Worm (Caenorhabditis elegans): ENCODE data around the gene pgap-2.
A peak's percentile ranks its signal among the peaks of the same experiment; 100 is the strongest.

pgap-2 gene

ce11 chrIII:4721750-4722149, 16.4 kb downstream of the pgap-2 start, which contains the start of gene acy-1 (continued):
- TF ChIP-seq blmp-1 (tag; optimal IDR thresholded peaks at IDR 0.05; ENCODE audit: insufficient read depth) (no peak), snpc-4 (tag; optimal IDR thresholded peaks at IDR 0.05) (no peak), zag-1 (tag; optimal IDR thresholded peaks at IDR 0.05) (peak; percentile 77), nhr-237 (tag; optimal IDR thresholded peaks at IDR 0.05) (no peak), gmeb-1 (tag; optimal IDR thresholded peaks at IDR 0.05) (peak; percentile 17), nhr-129 (tag; optimal IDR thresholded peaks at IDR 0.05) (peak; percentile 84), F13H6.1 (tag; optimal IDR thresholded peaks at IDR 0.05) (peak; percentile 89), sma-9 (GFP tag; optimal IDR thresholded peaks at IDR 0.05) (peak; percentile 67), sma-9 (tag; optimal IDR thresholded peaks at IDR 0.05) (no peak), ztf-11 (tag; optimal IDR thresholded peaks at IDR 0.05) (no peak), ZK546.5 (tag; optimal IDR thresholded peaks at IDR 0.05) (no peak), elt-3 (tag; optimal IDR thresholded peaks at IDR 0.05) (no peak), ama-1 (optimal IDR thresholded peaks at IDR 0.05) (no peak), unc-62 (GFP tag; optimal IDR thresholded peaks at IDR 0.05) (no peak), aly-2 (tag; optimal IDR thresholded peaks at IDR 0.05) (no peak), sem-4 (tag; optimal IDR thresholded peaks at IDR 0.05) (peak; percentile 81), nhr-25 (tag; optimal IDR thresholded peaks at IDR 0.05) (no peak), C34F6.9 (tag; optimal IDR thresholded peaks at IDR 0.05) (peak; percentile 95), lin-39 (tag; optimal IDR thresholded peaks at IDR 0.05) (no peak)

ce11 chrIII:4723922-4724321, 18.6 kb downstream of the pgap-2 start:
- TF ChIP-seq unc-55 (GFP tag; optimal IDR thresholded peaks at IDR 0.05) (peak; percentile 54), C34F6.9 (tag; optimal IDR thresholded peaks at IDR 0.05) (peak; percentile 77), egl-27 (tag; optimal IDR thresholded peaks at IDR 0.05) (no peak), ztf-1 (GFP tag; conservative IDR thresholded peaks at IDR 0.05) (no peak), sma-9 (GFP tag; optimal IDR thresholded peaks at IDR 0.05) (peak; percentile 26), sma-9 (tag; optimal IDR thresholded peaks at IDR 0.05) (no peak), nhr-10 (tag; optimal IDR thresholded peaks at IDR 0.05) (no peak), lsy-2 (tag; optimal IDR thresholded peaks at IDR 0.05) (peak in 1 of 2 experiments; percentile 35), F13H6.1 (tag; optimal IDR thresholded peaks at IDR 0.05) (peak; percentile 29), peb-1 (tag; optimal IDR thresholded peaks at IDR 0.05) (no peak)

DNA sequence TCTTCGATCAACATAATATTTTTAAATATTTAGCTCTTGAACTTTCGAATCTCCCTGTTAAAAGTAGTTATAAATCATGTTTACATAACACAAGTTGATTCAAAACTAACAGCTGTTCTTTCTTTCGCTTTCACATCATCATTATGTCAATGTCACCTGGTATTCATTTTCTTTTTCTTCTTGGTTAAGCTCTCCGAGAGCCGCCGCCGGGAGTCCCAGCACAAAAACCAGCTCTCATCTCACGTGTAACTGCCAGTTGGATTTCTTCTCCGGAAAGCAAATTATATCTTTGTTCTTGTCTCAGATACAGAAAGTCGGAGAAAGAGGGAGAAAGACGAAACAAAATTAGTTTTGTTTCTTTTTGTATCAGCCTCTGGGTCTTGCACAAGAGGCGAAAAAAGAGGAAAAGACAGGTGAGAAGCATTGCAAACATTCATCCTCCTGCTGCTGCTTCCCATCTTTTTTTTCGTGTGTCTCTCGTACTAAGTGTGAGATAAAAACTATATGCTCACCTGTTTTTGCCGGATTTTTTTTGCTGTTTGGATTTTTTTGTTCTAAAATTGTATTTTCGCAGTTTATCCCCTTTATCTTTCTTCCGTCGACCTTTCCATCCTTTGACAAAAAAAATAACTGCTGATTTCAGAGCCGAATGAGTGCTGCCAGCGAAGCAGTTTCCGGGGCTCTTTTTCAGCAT, 26.1 kb downstream of the pgap-2 start, which contains the start of gene F17C8.3:
Gene F17C8.3, plus strand, starts transcription at position 644 of the 694 bp plus-strand sequence.
- TF ChIP-seq elt-1 (tag; optimal IDR thresholded peaks at IDR 0.05): no peak
- peak in 1 of 2 experiments; percentile 56 for TF ChIP-seq lsy-2 (tag; optimal IDR thresholded peaks at IDR 0.05)
- TF ChIP-seq F13H6.1 (tag; optimal IDR thresholded peaks at IDR 0.05): peak; percentile 73
- peak; percentile 47 for TF ChIP-seq C34F6.9 (tag; optimal IDR thresholded peaks at IDR 0.05)
- TF ChIP-seq sma-9 (GFP tag; optimal IDR thresholded peaks at IDR 0.05): peak; percentile 56
- no peak for TF ChIP-seq sma-9 (tag; optimal IDR thresholded peaks at IDR 0.05)
- TF ChIP-seq snpc-4 (tag; optimal IDR thresholded peaks at IDR 0.05): no peak
- TF ChIP-seq zag-1 (tag; optimal IDR thresholded peaks at IDR 0.05): no peak
- TF ChIP-seq nhr-21 (tag; optimal IDR thresholded peaks at IDR 0.05): no peak
- no peak for TF ChIP-seq lin-13 (GFP tag; optimal IDR thresholded peaks at IDR 0.05)
- TF ChIP-seq ama-1 (optimal IDR thresholded peaks at IDR 0.05): no peak
- peak; percentile 32 for TF ChIP-seq mab-5 (tag; optimal IDR thresholded peaks at IDR 0.05)
- TF ChIP-seq nhr-129 (tag; optimal IDR thresholded peaks at IDR 0.05): peak; percentile 15

DNA sequence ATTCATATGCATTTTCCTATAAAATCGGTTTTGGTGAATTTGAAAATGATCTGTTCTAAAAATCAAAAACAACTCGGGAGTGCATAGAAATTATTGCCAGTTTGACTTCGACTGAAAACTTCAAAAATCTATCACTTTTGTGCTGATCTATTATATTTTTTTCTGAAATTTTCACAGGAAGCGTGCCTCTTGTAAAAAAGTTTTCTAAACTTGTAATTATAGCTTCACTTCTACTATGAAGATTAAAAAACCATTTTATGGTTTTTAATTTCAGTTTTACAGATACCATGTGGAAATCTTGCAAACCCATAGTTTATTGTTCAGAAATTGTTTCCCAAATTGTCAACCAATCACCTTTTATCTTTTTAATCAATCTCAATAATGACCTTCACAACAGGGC, 28.7 kb downstream of the pgap-2 start, which contains the start of gene F17C8.9:
Gene F17C8.9, plus strand, starts transcription at position 301 of the 400 bp plus-strand sequence.
- no peak for TF ChIP-seq R02D3.7 (tag; optimal IDR thresholded peaks at IDR 0.05)
- TF ChIP-seq fos-1 (tag; optimal IDR thresholded peaks at IDR 0.05): no peak
- no peak for TF ChIP-seq mab-5 (tag; optimal IDR thresholded peaks at IDR 0.05)
- no peak for TF ChIP-seq nhr-6 (tag; optimal IDR thresholded peaks at IDR 0.05)

ce11 chrIII:4735443-4735842, 30.1 kb downstream of the pgap-2 start, which contains the start of gene F17C8.7:
TSS of gene F17C8.7 (plus strand) at chrIII:4735743.
- no peak for TF ChIP-seq elt-3 (tag; optimal IDR thresholded peaks at IDR 0.05)
- TF ChIP-seq nhr-77 (tag; optimal IDR thresholded peaks at IDR 0.05): no peak
